Worm (Caenorhabditis elegans) whole organism, L2 larva: ENCODE results near the gene C54E4.4.
A peak's percentile ranks its signal among the peaks of the same experiment; 100 is the strongest.
"Not testable (repeated sequence)": the region's sequence is repeated elsewhere in the genome, so short reads cannot be mapped to it uniquely, and the experiment has no call there.

Source experiments
- C34F6.9 ChIP-seq: fragments of 150-350 bp; optimal IDR thresholded peaks from 2 replicates; lab custom pipeline; 2014; ENCODE audit warnings: missing biosample characterization, missing genetic modification characterization
- F13H6.1 ChIP-seq: sonication (generic microtip); optimal IDR thresholded peaks from 2 replicates; lab custom pipeline; 2016; ENCODE audit warnings: missing genetic modification characterization, missing compliant biosample characterization
- R02D3.7 ChIP-seq: fragments of 150-350 bp; optimal IDR thresholded peaks from 2 replicates; lab custom pipeline; 2014; ENCODE audit warnings: missing biosample characterization, missing genetic modification characterization
- alr-1 ChIP-seq: fragments of 150-350 bp; optimal IDR thresholded peaks from 2 replicates; lab custom pipeline; 2014; ENCODE audit warnings: missing biosample characterization, missing genetic modification characterization
- blmp-1 ChIP-seq: sonication (generic microtip); optimal IDR thresholded peaks from 2 replicates; lab custom pipeline; 2017; ENCODE audit warnings: missing genetic modification characterization, mild to moderate bottlenecking, missing compliant biosample characterization, antibody characterized with exemption, moderate library complexity; ENCODE audit not compliant: insufficient read depth
- ceh-82 ChIP-seq: fragments of 150-350 bp; optimal IDR thresholded peaks from 2 replicates; lab custom pipeline; 2014; ENCODE audit warnings: missing biosample characterization, missing genetic modification characterization
- crh-2 ChIP-seq: sonication (generic microtip); optimal IDR thresholded peaks from 2 replicates; lab custom pipeline; 2017; ENCODE audit warnings: missing biosample characterization, missing genetic modification characterization
- dmd-4 ChIP-seq: sonication (generic microtip); optimal IDR thresholded peaks from 2 replicates; lab custom pipeline; 2017; ENCODE audit warnings: missing biosample characterization, missing genetic modification characterization
- egl-27 ChIP-seq: sonication (generic microtip); optimal IDR thresholded peaks from 3 replicates; lab custom pipeline; 2017; ENCODE audit warnings: missing biosample characterization, missing genetic modification reagents, missing genetic modification characterization
- elt-1 ChIP-seq: fragments of 150-350 bp; optimal IDR thresholded peaks from 2 replicates; lab custom pipeline; 2014; ENCODE audit warnings: missing biosample characterization, missing genetic modification characterization
- elt-3 ChIP-seq: sonication (generic microtip); optimal IDR thresholded peaks from 2 replicates; lab custom pipeline; 2017; ENCODE audit warnings: missing biosample characterization, missing genetic modification characterization
- fos-1 ChIP-seq: fragments of 150-350 bp; optimal IDR thresholded peaks from 2 replicates; lab custom pipeline; 2014; ENCODE audit warnings: missing biosample characterization, missing genetic modification characterization
- lin-13 ChIP-seq: fragments of 150-350 bp; optimal IDR thresholded peaks from 2 replicates; lab custom pipeline; 2014; ENCODE audit warnings: missing biosample characterization, missing genetic modification reagents, missing genetic modification characterization
- lsy-2 ChIP-seq, 2 experiments: fragments of 150-350 bp in 1 of 2; sonication (generic microtip) in 1 of 2; optimal IDR thresholded peaks; 2 replicates each; lab custom pipeline; 2014 to 2017; ENCODE audit warnings: missing biosample characterization in 2 of 2, missing genetic modification characterization in 2 of 2
- mab-5 ChIP-seq: fragments of 150-350 bp; optimal IDR thresholded peaks from 2 replicates; lab custom pipeline; 2014; ENCODE audit warnings: missing biosample characterization, missing genetic modification characterization
- mbf-1 ChIP-seq: sonication (generic microtip); optimal IDR thresholded peaks from 2 replicates; lab custom pipeline; 2017; ENCODE audit warnings: missing biosample characterization, missing genetic modification characterization
- mdl-1 ChIP-seq, 2 experiments: fragments of 150-350 bp in 1 of 2; sonication (generic microtip) in 1 of 2; optimal IDR thresholded peaks; 2 replicates each; lab custom pipeline; 2017; ENCODE audit warnings: missing biosample characterization in 2 of 2, missing genetic modification characterization in 2 of 2
- nhr-10 ChIP-seq: sonication (generic microtip); optimal IDR thresholded peaks from 2 replicates; lab custom pipeline; 2017; ENCODE audit warnings: missing biosample characterization, missing genetic modification characterization
- nhr-11 ChIP-seq: fragments of 150-350 bp; optimal IDR thresholded peaks from 2 replicates; lab custom pipeline; 2014; ENCODE audit warnings: missing biosample characterization, missing genetic modification characterization
- nhr-12 ChIP-seq: fragments of 150-350 bp; optimal IDR thresholded peaks from 2 replicates; lab custom pipeline; 2014; ENCODE audit warnings: missing biosample characterization, missing genetic modification characterization
- nhr-129 ChIP-seq: fragments of 150-350 bp; optimal IDR thresholded peaks from 2 replicates; lab custom pipeline; 2014; ENCODE audit warnings: missing biosample characterization, missing genetic modification characterization
- nhr-21 ChIP-seq: fragments of 150-350 bp; optimal IDR thresholded peaks from 2 replicates; lab custom pipeline; 2014; ENCODE audit warnings: missing biosample characterization, missing genetic modification characterization
- nhr-237 ChIP-seq: fragments of 150-350 bp; optimal IDR thresholded peaks from 2 replicates; lab custom pipeline; 2014; ENCODE audit warnings: missing biosample characterization, missing genetic modification characterization
- nhr-25 ChIP-seq: fragments of 150-350 bp; sonication (generic microtip); optimal IDR thresholded peaks from 3 replicates; lab custom pipeline; 2014; ENCODE audit warnings: missing biosample characterization, missing genetic modification characterization
- sem-4 ChIP-seq: fragments of 150-350 bp; optimal IDR thresholded peaks from 2 replicates; lab custom pipeline; 2014; ENCODE audit warnings: missing biosample characterization, missing genetic modification reagents, missing genetic modification characterization
- skn-1 ChIP-seq: sonication (generic microtip); optimal IDR thresholded peaks from 2 replicates; lab custom pipeline; 2017; ENCODE audit warnings: missing biosample characterization, missing genetic modification characterization
- sma-9 ChIP-seq, 2 experiments: fragments of 150-350 bp in 1 of 2; sonication (generic microtip) in 1 of 2; optimal IDR thresholded peaks; 2 replicates each; lab custom pipeline; 2014 to 2016; ENCODE audit warnings: missing genetic modification characterization in 2 of 2, mild to moderate bottlenecking in 1 of 2, missing biosample characterization in 1 of 2, missing compliant biosample characterization in 1 of 2, missing genetic modification reagents in 1 of 2, moderate library complexity in 1 of 2
- snpc-4 ChIP-seq: fragments of 150-350 bp; optimal IDR thresholded peaks from 2 replicates; lab custom pipeline; 2014; ENCODE audit warnings: missing biosample characterization, missing genetic modification characterization
- unc-39 ChIP-seq: fragments of 150-350 bp; optimal IDR thresholded peaks from 2 replicates; lab custom pipeline; 2014; ENCODE audit warnings: missing biosample characterization, missing genetic modification characterization
- zag-1 ChIP-seq: fragments of 150-350 bp; optimal IDR thresholded peaks from 2 replicates; lab custom pipeline; 2014; ENCODE audit warnings: missing biosample characterization, missing genetic modification characterization
- ztf-1 ChIP-seq: fragments of 200-800 bp; sonication (Bioruptor generic); conservative IDR thresholded peaks from 2 replicates; pipeline ENCODE4 v1.3.6; 2022; ENCODE audit warnings: missing genetic modification characterization, missing compliant biosample characterization
- ztf-11 ChIP-seq: sonication (generic microtip); optimal IDR thresholded peaks from 2 replicates; lab custom pipeline; 2017; ENCODE audit warnings: missing biosample characterization, missing genetic modification characterization
- ztf-4 ChIP-seq: fragments of 150-350 bp; optimal IDR thresholded peaks from 2 replicates; lab custom pipeline; 2014; ENCODE audit warnings: missing biosample characterization, missing genetic modification characterization

C54E4.4 gene

ce11 chrIV:2168514-2168913 lies at the start of gene C54E4.4:
TSS of gene C54E4.4 (minus strand) at chrIV:2168614.
- no peak for TF ChIP-seq ztf-1 (GFP tag; lab: Robert Waterston, UW)
- no peak for TF ChIP-seq fos-1 (tag; lab: Kevin White, UChicago)
- TF ChIP-seq F13H6.1 (tag; lab: Kevin White, UChicago): peak; percentile 14

ce11 chrIV:2217260-2217659 lies 48.8 kb upstream of the C54E4.4 start:
- TF ChIP-seq nhr-129 (tag; lab: Kevin White, UChicago) (peak; percentile 37), snpc-4 (tag; lab: Kevin White, UChicago) (no peak), ceh-82 (tag; lab: Kevin White, UChicago) (no peak), sem-4 (tag; lab: Kevin White, UChicago) (no peak), alr-1 (no peak), elt-3 (tag; lab: Kevin White, UChicago) (no peak), ztf-11 (tag; lab: Kevin White, UChicago) (no peak), R02D3.7 (tag; lab: Kevin White, UChicago) (no peak), elt-1 (tag; lab: Kevin White, UChicago) (no peak), nhr-10 (no peak), zag-1 (tag; lab: Kevin White, UChicago) (no peak), nhr-25 (tag; lab: Kevin White, UChicago) (no peak), mbf-1 (tag; lab: Kevin White, UChicago) (no peak), sma-9 (GFP tag; optimal IDR thresholded peaks at IDR 0.05; lab: Kevin White, UChicago) (peak; percentile 37), sma-9 (tag; optimal IDR thresholded peaks at IDR 0.05; lab: Kevin White, UChicago) (no peak), lin-13 (GFP tag; lab: Kevin White, UChicago) (no peak), mdl-1 (tag; optimal IDR thresholded peaks at IDR 0.05; lab: Kevin White, UChicago) (peak; percentile 17 to 24), C34F6.9 (tag; lab: Kevin White, UChicago) (peak; percentile 14), ztf-4 (tag; lab: Kevin White, UChicago) (no peak), F13H6.1 (tag; lab: Kevin White, UChicago) (peak; percentile 75), nhr-21 (no peak)

ce11 chrIV:2216756-2217155 lies 48.3 kb upstream of the C54E4.4 start, which contains the start of gene T04C4.3:
TSS of gene T04C4.3 (minus strand) at chrIV:2216856.
- not testable (repeated sequence) for TF ChIP-seq F13H6.1 (tag; lab: Kevin White, UChicago); nhr-237; dmd-4 (tag; lab: Kevin White, UChicago)

- no peak for TF ChIP-seq unc-39 (tag; lab: Kevin White, UChicago)
- TF ChIP-seq crh-2 (tag; lab: Kevin White, UChicago): no peak
- no peak for TF ChIP-seq nhr-12 (tag; lab: Kevin White, UChicago)
- no peak for TF ChIP-seq egl-27 (tag; lab: Kevin White, UChicago)
- no peak for TF ChIP-seq ceh-82 (tag; lab: Kevin White, UChicago)
- no peak for TF ChIP-seq skn-1 (tag; lab: Kevin White, UChicago)
- no peak for TF ChIP-seq blmp-1
- TF ChIP-seq mab-5 (tag; lab: Kevin White, UChicago): no peak
- TF ChIP-seq mbf-1 (tag; lab: Kevin White, UChicago): no peak
- no peak for TF ChIP-seq nhr-11 (tag; lab: Kevin White, UChicago)
These were observed 30.3 kb upstream of the C54E4.4 start, which contains the start of gene Y71G10AR.4 for ce11 chrIV:2198741-2199140. TSS of gene Y71G10AR.4 (plus strand) at chrIV:2199041.

ce11 chrIV:2195598-2195997 lies 27.2 kb upstream of the C54E4.4 start:
- TF ChIP-seq nhr-25 (tag; lab: Kevin White, UChicago) (peak; percentile 15), lsy-2 (tag; optimal IDR thresholded peaks at IDR 0.05; lab: Kevin White, UChicago) (no peak), sma-9 (GFP tag; optimal IDR thresholded peaks at IDR 0.05; lab: Kevin White, UChicago) (peak; percentile 11), sma-9 (tag; optimal IDR thresholded peaks at IDR 0.05; lab: Kevin White, UChicago) (no peak)

- peak; percentile 67 for TF ChIP-seq nhr-129 (tag; lab: Kevin White, UChicago)
- no peak for TF ChIP-seq dmd-4 (tag; lab: Kevin White, UChicago)
- TF ChIP-seq, all 48 proteins: peak for 1
These were observed 25.1 kb upstream of the C54E4.4 start for ce11 chrIV:2193558-2193957.
